Fruit fly (Drosophila melanogaster) whole organism, embryonic: ENCODE data around the gene pit.

ENCODE experiments used
- Bgb ChIP-seq: fragments of 200-800 bp; sonication (Bioruptor generic); IDR thresholded peaks from 2 replicates; pipeline ENCODE4 v1.3.6; 2022; ENCODE audit warnings: missing biosample characterization, missing genetic modification characterization; ENCODE audit not compliant: partially characterized antibody
- CG17359 ChIP-seq: fragments of 200-800 bp; sonication (Bioruptor generic); optimal IDR thresholded peaks from 3 replicates; lab custom pipeline; 2018; ENCODE audit warnings: missing biosample characterization, mild to moderate bottlenecking, missing genetic modification characterization, moderate library complexity
- NK7.1 ChIP-seq: fragments of 200-800 bp; sonication (Bioruptor generic); optimal IDR thresholded peaks from 3 replicates; lab custom pipeline; 2016; ENCODE audit warnings: missing biosample characterization, missing genetic modification characterization
- PHDP ChIP-seq: fragments of 200-800 bp; sonication (Bioruptor generic); optimal IDR thresholded peaks from 3 replicates; lab custom pipeline; 2018; ENCODE audit warnings: missing biosample characterization, mild to moderate bottlenecking, missing genetic modification characterization, moderate library complexity
- Taf1 ChIP-seq: fragments of 200-800 bp; sonication (Bioruptor generic); IDR thresholded peaks from 2 replicates; pipeline ENCODE4 v1.3.6; 2022; ENCODE audit warnings: missing biosample characterization, missing genetic modification characterization
- bigmax ChIP-seq: fragments of 200-800 bp; sonication (Bioruptor generic); optimal IDR thresholded peaks from 2 replicates; lab custom pipeline; 2018; ENCODE audit warnings: missing biosample characterization, mild to moderate bottlenecking, missing genetic modification characterization
- bsh ChIP-seq, 2 experiments: fragments of 200-800 bp; sonication (Bioruptor generic); optimal IDR thresholded peaks; 2 replicates each; lab custom pipeline; 2017 to 2018; ENCODE audit warnings: mild to moderate bottlenecking in 2 of 2, missing biosample characterization in 2 of 2, missing genetic modification characterization in 2 of 2, moderate library complexity in 1 of 2
- fd3F ChIP-seq: fragments of 200-800 bp; sonication (Bioruptor generic); optimal IDR thresholded peaks from 2 replicates; lab custom pipeline; 2018; ENCODE audit warnings: missing biosample characterization, mild to moderate bottlenecking, missing genetic modification characterization, moderate library complexity
- kni ChIP-seq: fragments of 200-800 bp; sonication (Bioruptor generic); optimal IDR thresholded peaks from 3 replicates; lab custom pipeline; 2017; ENCODE audit warnings: mild to moderate bottlenecking, missing biosample characterization, missing genetic modification reagents, missing genetic modification characterization
- tgo ChIP-seq: fragments of 200-800 bp; sonication (Bioruptor generic); IDR thresholded peaks from 3 replicates; pipeline ENCODE4 v1.3.6; 2022; ENCODE audit warnings: missing biosample characterization, missing genetic modification characterization
- tin ChIP-seq: fragments of 200-800 bp; sonication (Bioruptor generic); optimal IDR thresholded peaks from 3 replicates; lab custom pipeline; 2016; ENCODE audit warnings: missing biosample characterization, missing genetic modification characterization
- tll ChIP-seq, 2 experiments: fragments of 200-800 bp in 1 of 2; fragments of >200 bp in 1 of 2; sonication (Bioruptor generic) in 1 of 2; optimal IDR thresholded peaks; 2 replicates each; lab custom pipeline; 2017 to 2019; ENCODE audit warnings: missing biosample characterization in 2 of 2, missing genetic modification characterization in 2 of 2, mild to moderate bottlenecking in 1 of 2, moderate library complexity in 1 of 2

DNA sequence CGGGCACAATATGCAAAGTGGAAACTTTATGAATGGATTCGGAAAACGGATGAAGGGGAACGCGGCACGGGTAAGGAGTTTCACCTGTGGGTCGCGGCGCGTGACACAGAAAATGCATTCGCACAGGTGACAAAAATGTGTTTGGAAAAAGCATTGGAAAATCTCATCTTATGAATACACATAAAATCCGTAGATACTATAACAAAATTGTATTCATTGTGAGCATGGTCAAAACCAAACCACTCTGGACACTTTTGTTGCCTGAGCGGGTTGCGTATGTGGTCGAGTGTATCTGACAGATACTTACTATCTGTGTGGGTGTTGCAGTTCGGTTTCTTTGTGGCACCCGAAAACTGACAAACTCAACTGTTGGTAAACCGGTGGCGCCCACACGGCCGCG, 5.4 kb downstream of the pit start:
- TF ChIP-seq PHDP (tag; lab: Kevin White, UChicago) = no peak
- no peak for TF ChIP-seq tll (GFP tag; optimal IDR thresholded peaks at IDR 0.05; lab: Kevin White, UChicago)
- TF ChIP-seq Taf1 (GFP tag; lab: Robert Waterston, UW) = no peak
- TF ChIP-seq NK7.1 (GFP tag; lab: Kevin White, UChicago) = no peak
- no peak for TF ChIP-seq kni (GFP tag; lab: Kevin White, UChicago)
- no peak for TF ChIP-seq tin (GFP tag; lab: Kevin White, UChicago)
- no peak for TF ChIP-seq fd3F (GFP tag; lab: Kevin White, UChicago)
- no peak for TF ChIP-seq bigmax
- TF ChIP-seq Bgb (GFP tag; lab: Robert Waterston, UW) = no peak
- peak; percentile 61 for TF ChIP-seq CG17359
- TF ChIP-seq bsh (GFP tag; optimal IDR thresholded peaks at IDR 0.05; lab: Kevin White, UChicago) = peak; percentile 28 to 69
- peak; percentile 70 for TF ChIP-seq tgo (GFP tag; lab: Robert Waterston, UW)
